Worm (Caenorhabditis elegans) whole organism, late embryonic: ENCODE data around the gene srh-11.

Experiments
- C38D4.7 ChIP-seq: fragments of 200-800 bp; sonication (Bioruptor generic); optimal IDR thresholded peaks from 2 replicates; lab custom pipeline; 2018; ENCODE audit warnings: mild to moderate bottlenecking, missing genetic modification characterization, moderate library complexity, missing compliant biosample characterization
- K02D7.2 ChIP-seq: sonication (generic microtip); optimal IDR thresholded peaks from 2 replicates; lab custom pipeline; 2017; ENCODE audit warnings: mild to moderate bottlenecking, missing genetic modification characterization, missing compliant biosample characterization
- Y22D7AL.16 ChIP-seq: sonication (generic microtip); optimal IDR thresholded peaks from 2 replicates; lab custom pipeline; 2016; ENCODE audit warnings: missing genetic modification characterization, missing compliant biosample characterization
- ama-1 ChIP-seq: fragments of 150-350 bp; optimal IDR thresholded peaks from 2 replicates; lab custom pipeline; 2014
- ceh-14 ChIP-seq: sonication (generic microtip); optimal IDR thresholded peaks from 2 replicates; lab custom pipeline; 2016; ENCODE audit warnings: missing genotype, missing genetic modification characterization, missing compliant biosample characterization
- ceh-19 ChIP-seq: fragments of 200-800 bp; sonication (Bioruptor generic); optimal IDR thresholded peaks from 2 replicates; lab custom pipeline; 2018; ENCODE audit warnings: mild to moderate bottlenecking, missing genetic modification characterization, missing compliant biosample characterization
- ceh-2 ChIP-seq: sonication (generic microtip); optimal IDR thresholded peaks from 2 replicates; lab custom pipeline; 2016; ENCODE audit warnings: missing genotype, missing genetic modification characterization, missing compliant biosample characterization
- ceh-22 ChIP-seq: sonication (generic microtip); optimal IDR thresholded peaks from 2 replicates; lab custom pipeline; 2017; ENCODE audit warnings: missing biosample characterization, missing genetic modification characterization
- ceh-24 ChIP-seq: sonication (generic microtip); optimal IDR thresholded peaks from 2 replicates; lab custom pipeline; 2016; ENCODE audit warnings: mild to moderate bottlenecking, missing genetic modification characterization, missing compliant biosample characterization
- ceh-30 ChIP-seq: fragments of 150-350 bp; optimal IDR thresholded peaks from 2 replicates; lab custom pipeline; 2014; ENCODE audit warnings: missing biosample characterization, missing genetic modification characterization
- ceh-31 ChIP-seq: sonication (generic microtip); optimal IDR thresholded peaks from 2 replicates; lab custom pipeline; 2016; ENCODE audit warnings: missing genetic modification characterization, missing compliant biosample characterization
- ceh-34 ChIP-seq: sonication (generic microtip); optimal IDR thresholded peaks from 2 replicates; lab custom pipeline; 2016; ENCODE audit warnings: mild to moderate bottlenecking, missing genetic modification characterization, missing compliant biosample characterization
- ceh-48 ChIP-seq: sonication (generic microtip); optimal IDR thresholded peaks from 2 replicates; lab custom pipeline; 2016; ENCODE audit warnings: missing genetic modification characterization, inconsistent platforms, missing compliant biosample characterization
- ceh-6 ChIP-seq: fragments of 200-800 bp; sonication (Bioruptor generic); optimal IDR thresholded peaks from 2 replicates; lab custom pipeline; 2018; ENCODE audit warnings: mild to moderate bottlenecking, missing genetic modification characterization, missing compliant biosample characterization
- ceh-9 ChIP-seq: sonication (generic microtip); optimal IDR thresholded peaks from 2 replicates; lab custom pipeline; 2016; ENCODE audit warnings: mild to moderate bottlenecking, missing genetic modification characterization, inconsistent platforms, missing compliant biosample characterization
- dve-1 ChIP-seq: sonication (generic microtip); optimal IDR thresholded peaks from 2 replicates; lab custom pipeline; 2017; ENCODE audit warnings: antibody characterized with exemption, mild to moderate bottlenecking, missing genetic modification characterization, missing compliant biosample characterization
- ets-4 ChIP-seq: sonication (generic microtip); optimal IDR thresholded peaks from 2 replicates; lab custom pipeline; 2016; ENCODE audit warnings: missing genetic modification characterization, missing compliant biosample characterization
- eyg-1 ChIP-seq: sonication (generic microtip); optimal IDR thresholded peaks from 2 replicates; lab custom pipeline; 2016; ENCODE audit warnings: missing genotype, missing genetic modification characterization, missing compliant biosample characterization
- fax-1 ChIP-seq: sonication (generic microtip); optimal IDR thresholded peaks from 2 replicates; lab custom pipeline; 2016; ENCODE audit warnings: missing genotype, missing genetic modification characterization, missing compliant biosample characterization
- gmeb-2 ChIP-seq: sonication (generic microtip); optimal IDR thresholded peaks from 2 replicates; lab custom pipeline; 2016; ENCODE audit warnings: missing genetic modification characterization, inconsistent platforms, missing compliant biosample characterization
- hlh-13 ChIP-seq: fragments of 200-800 bp; sonication (Bioruptor generic); optimal IDR thresholded peaks from 2 replicates; lab custom pipeline; 2018; ENCODE audit warnings: mild to moderate bottlenecking, missing genetic modification characterization, missing compliant biosample characterization
- hlh-15 ChIP-seq: sonication (generic microtip); optimal IDR thresholded peaks from 2 replicates; lab custom pipeline; 2016; ENCODE audit warnings: missing genetic modification characterization, missing compliant biosample characterization
- hlh-6 ChIP-seq: sonication (generic microtip); optimal IDR thresholded peaks from 2 replicates; lab custom pipeline; 2016; ENCODE audit warnings: missing genotype, missing genetic modification characterization, missing compliant biosample characterization
- hlh-8 ChIP-seq: sonication (generic microtip); optimal IDR thresholded peaks from 2 replicates; lab custom pipeline; 2016; ENCODE audit warnings: missing genotype, missing genetic modification characterization, missing compliant biosample characterization
- lim-6 ChIP-seq: sonication (generic microtip); optimal IDR thresholded peaks from 2 replicates; lab custom pipeline; 2016; ENCODE audit warnings: missing genetic modification characterization, missing compliant biosample characterization
- lin-11 ChIP-seq: fragments of 200-800 bp; sonication (Bioruptor generic); optimal IDR thresholded peaks from 2 replicates; lab custom pipeline; 2018; ENCODE audit warnings: mild to moderate bottlenecking, missing genetic modification characterization, missing compliant biosample characterization
- madf-2 ChIP-seq: sonication (generic microtip); optimal IDR thresholded peaks from 2 replicates; lab custom pipeline; 2017; ENCODE audit warnings: missing genetic modification characterization, missing compliant biosample characterization
- mec-3 ChIP-seq: sonication (generic microtip); optimal IDR thresholded peaks from 2 replicates; lab custom pipeline; 2016; ENCODE audit warnings: borderline replicate concordance, missing genetic modification characterization, missing compliant biosample characterization
- nfya-1 ChIP-seq: sonication (generic microtip); optimal IDR thresholded peaks from 2 replicates; lab custom pipeline; 2017; ENCODE audit warnings: missing genetic modification characterization, mild to moderate bottlenecking, missing compliant biosample characterization, antibody characterized with exemption, moderate library complexity
- nhr-232 ChIP-seq: sonication (generic microtip); optimal IDR thresholded peaks from 2 replicates; lab custom pipeline; 2016; ENCODE audit warnings: missing genetic modification characterization, missing compliant biosample characterization
- npax-4 ChIP-seq: sonication (generic microtip); optimal IDR thresholded peaks from 2 replicates; lab custom pipeline; 2016; ENCODE audit warnings: missing genetic modification characterization, missing compliant biosample characterization
- pag-3 ChIP-seq: sonication (generic microtip); optimal IDR thresholded peaks from 2 replicates; lab custom pipeline; 2016; ENCODE audit warnings: missing compliant biosample characterization, missing genetic modification characterization, borderline replicate concordance
- pax-1 ChIP-seq: fragments of 150-350 bp; optimal IDR thresholded peaks from 2 replicates; lab custom pipeline; 2014; ENCODE audit warnings: missing biosample characterization, missing genetic modification characterization
- pros-1 ChIP-seq: fragments of 150-350 bp; optimal IDR thresholded peaks from 2 replicates; lab custom pipeline; 2014; ENCODE audit warnings: missing biosample characterization, missing genetic modification reagents, missing genetic modification characterization
- ref-2 ChIP-seq: sonication (generic microtip); optimal IDR thresholded peaks from 2 replicates; lab custom pipeline; 2016; ENCODE audit warnings: missing genetic modification characterization, missing compliant biosample characterization
- rnt-1 ChIP-seq: sonication (generic microtip); optimal IDR thresholded peaks from 2 replicates; lab custom pipeline; 2016; ENCODE audit warnings: missing genetic modification characterization, missing compliant biosample characterization
- sox-2 ChIP-seq: fragments of 200-800 bp; sonication (Bioruptor generic); IDR thresholded peaks from 2 replicates; pipeline ENCODE4 v1.3.6; 2022; ENCODE audit warnings: missing genetic modification reagents, missing genetic modification characterization, missing compliant biosample characterization
- unc-3 ChIP-seq, 2 experiments: fragments of 200-800 bp in 1 of 2; sonication (Bioruptor generic) in 1 of 2; sonication (generic microtip) in 1 of 2; conservative IDR thresholded peaks in 1 of 2; optimal IDR thresholded peaks in 1 of 2; 2 replicates each; pipeline versions ENCODE4 v1.3.6 to Lab custom; 2016 to 2022; ENCODE audit warnings: missing compliant biosample characterization in 2 of 2, missing genetic modification characterization in 2 of 2, missing genetic modification reagents in 1 of 2
- unc-42 ChIP-seq: sonication (generic microtip); optimal IDR thresholded peaks from 2 replicates; lab custom pipeline; 2016; ENCODE audit warnings: missing genotype, missing genetic modification characterization, missing compliant biosample characterization
- ztf-16 ChIP-seq: sonication (generic microtip); optimal IDR thresholded peaks from 2 replicates; lab custom pipeline; 2017; ENCODE audit warnings: missing genetic modification characterization, missing compliant biosample characterization

srh-11 gene

DNA sequence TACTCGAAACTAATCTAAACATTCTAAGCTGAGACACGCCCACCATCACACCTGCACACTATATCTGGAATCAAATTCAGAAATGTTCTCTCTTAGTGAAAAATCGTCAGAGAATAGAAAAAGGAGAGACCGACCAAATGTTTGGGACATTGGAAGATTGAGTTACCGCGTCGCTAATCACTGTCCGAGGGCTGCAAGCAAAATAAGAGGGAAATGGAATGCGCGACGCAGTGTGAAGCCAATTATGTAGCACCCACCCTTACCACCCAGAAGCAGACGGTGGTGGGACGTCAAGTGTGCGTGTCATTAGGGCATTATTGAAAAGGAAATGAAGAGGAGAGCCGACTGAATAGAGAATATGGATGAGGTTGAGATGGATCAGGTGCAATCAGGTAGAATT is 7.3 kb downstream of the srh-11 start:
- no peak for TF ChIP-seq ceh-30 (tag; lab: Kevin White, UChicago)
- TF ChIP-seq eyg-1 (tag; lab: Kevin White, UChicago), result no peak
- TF ChIP-seq ceh-31, result peak; percentile 58
- peak; percentile 95 for TF ChIP-seq unc-42 (tag; lab: Kevin White, UChicago)
- no peak for TF ChIP-seq ceh-34 (tag; lab: Kevin White, UChicago)
- TF ChIP-seq C38D4.7 (GFP tag; lab: Kevin White, UChicago), result no peak
- no peak for TF ChIP-seq K02D7.2 (tag; lab: Kevin White, UChicago)
- TF ChIP-seq ama-1 (lab: Kevin White, UChicago), result no peak
- TF ChIP-seq ref-2 (tag; lab: Kevin White, UChicago), result peak; percentile 15
- TF ChIP-seq mec-3 (tag; lab: Kevin White, UChicago), result no peak
- TF ChIP-seq, all 69 proteins: peak for 3

ce11 chrX:8310747-8311146 is 8.1 kb downstream of the srh-11 start:
- TF ChIP-seq hlh-8 (tag; lab: Kevin White, UChicago) (no peak), ceh-14 (tag; lab: Kevin White, UChicago) (no peak), pag-3 (tag; lab: Kevin White, UChicago) (no peak), mec-3 (tag; lab: Kevin White, UChicago) (no peak), lin-11 (tag; lab: Kevin White, UChicago) (no peak), fax-1 (tag; lab: Kevin White, UChicago) (no peak), ceh-22 (tag; lab: Kevin White, UChicago) (no peak), ets-4 (no peak), ceh-30 (tag; lab: Kevin White, UChicago) (no peak), ceh-19 (GFP tag; lab: Kevin White, UChicago) (no peak), ceh-6 (no peak)

DNA sequence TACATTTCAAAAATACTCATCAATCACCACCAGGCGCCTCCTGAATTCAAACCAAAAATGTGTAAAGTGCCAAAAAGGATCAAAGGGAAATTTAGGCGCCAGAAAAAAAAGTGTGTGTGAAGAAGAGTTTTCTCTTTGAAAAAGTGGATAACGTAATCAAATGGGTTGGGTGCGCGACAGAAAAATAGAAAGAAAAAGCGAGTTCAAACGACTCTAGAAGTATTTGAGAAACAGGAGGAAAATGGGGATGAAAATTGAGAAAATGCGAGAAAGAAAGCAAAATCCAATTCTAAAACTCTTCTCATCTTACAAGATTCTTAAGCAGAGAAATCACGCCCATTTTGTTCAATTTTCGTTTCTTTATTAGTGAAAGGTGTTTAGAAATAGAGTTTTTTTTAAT is 10.4 kb downstream of the srh-11 start:
- TF ChIP-seq unc-42 (tag; lab: Kevin White, UChicago) (peak; percentile 78), gmeb-2 (tag; lab: Kevin White, UChicago) (no peak), ceh-6 (no peak)

ce11 chrX:8307600-8307999 is 11.2 kb downstream of the srh-11 start, which contains the start of gene R09F10.5:
Gene R09F10.5, minus strand, starts transcription at chrX:8307700.
- TF ChIP-seq nhr-232 (tag; lab: Kevin White, UChicago) (no peak), sox-2 (GFP tag; lab: Robert Waterston, UW) (no peak), Y22D7AL.16 (tag; lab: Kevin White, UChicago) (no peak), mec-3 (tag; lab: Kevin White, UChicago) (no peak), hlh-6 (tag; lab: Kevin White, UChicago) (no peak), lim-6 (no peak), ceh-9 (tag; lab: Kevin White, UChicago) (no peak), ztf-16 (tag; lab: Kevin White, UChicago) (no peak), ceh-34 (tag; lab: Kevin White, UChicago) (no peak), ceh-2 (no peak), npax-4 (tag; lab: Kevin White, UChicago) (no peak)
- TF ChIP-seq, all 69 proteins: peak for 0

- TF ChIP-seq hlh-15 (no peak), ceh-9 (tag; lab: Kevin White, UChicago) (no peak), hlh-13 (GFP tag; lab: Kevin White, UChicago) (no peak), nfya-1 (tag; lab: Kevin White, UChicago) (no peak), pag-3 (tag; lab: Kevin White, UChicago) (no peak), Y22D7AL.16 (tag; lab: Kevin White, UChicago) (no peak), dve-1 (tag; lab: Kevin White, UChicago) (no peak), fax-1 (tag; lab: Kevin White, UChicago) (no peak), ceh-48 (tag; lab: Kevin White, UChicago) (no peak), madf-2 (tag; lab: Kevin White, UChicago) (no peak), rnt-1 (tag; lab: Kevin White, UChicago) (no peak), ceh-24 (tag; lab: Kevin White, UChicago) (no peak), unc-3 (GFP tag; conservative IDR thresholded peaks at IDR 0.05; lab: Robert Waterston, UW) (no peak), unc-3 (tag; optimal IDR thresholded peaks at IDR 0.05; lab: Kevin White, UChicago) (no peak), pax-1 (tag; lab: Kevin White, UChicago) (no peak), lin-11 (tag; lab: Kevin White, UChicago) (no peak), pros-1 (no peak)
These were observed 16.0 kb downstream of the srh-11 start for ce11 chrX:8302803-8303202.
